Worm (Caenorhabditis elegans) whole organism, L2 larva: ENCODE results near the gene srh-251.

Source experiments
- ama-1 ChIP-seq: fragments of 150-350 bp; optimal IDR thresholded peaks from 2 replicates; lab custom pipeline; 2018; ENCODE audit warnings: inconsistent platforms
- elt-3 ChIP-seq: sonication (generic microtip); optimal IDR thresholded peaks from 2 replicates; lab custom pipeline; 2017; ENCODE audit warnings: missing biosample characterization, missing genetic modification characterization
- lin-13 ChIP-seq: fragments of 150-350 bp; optimal IDR thresholded peaks from 2 replicates; lab custom pipeline; 2014; ENCODE audit warnings: missing biosample characterization, missing genetic modification reagents, missing genetic modification characterization
- lsy-2 ChIP-seq, 2 experiments: fragments of 150-350 bp in 1 of 2; sonication (generic microtip) in 1 of 2; optimal IDR thresholded peaks; 2 replicates each; lab custom pipeline; 2014 to 2017; ENCODE audit warnings: missing biosample characterization in 2 of 2, missing genetic modification characterization in 2 of 2
- mdl-1 ChIP-seq, 2 experiments: fragments of 150-350 bp in 1 of 2; sonication (generic microtip) in 1 of 2; optimal IDR thresholded peaks; 2 replicates each; lab custom pipeline; 2017; ENCODE audit warnings: missing biosample characterization in 2 of 2, missing genetic modification characterization in 2 of 2
- nhr-11 ChIP-seq: fragments of 150-350 bp; optimal IDR thresholded peaks from 2 replicates; lab custom pipeline; 2014; ENCODE audit warnings: missing biosample characterization, missing genetic modification characterization
- nhr-6 ChIP-seq: fragments of 150-350 bp; optimal IDR thresholded peaks from 2 replicates; lab custom pipeline; 2014; ENCODE audit warnings: missing biosample characterization, missing genetic modification characterization
- snpc-4 ChIP-seq: fragments of 150-350 bp; optimal IDR thresholded peaks from 2 replicates; lab custom pipeline; 2014; ENCODE audit warnings: missing biosample characterization, missing genetic modification characterization
- zag-1 ChIP-seq: fragments of 150-350 bp; optimal IDR thresholded peaks from 2 replicates; lab custom pipeline; 2014; ENCODE audit warnings: missing biosample characterization, missing genetic modification characterization

- TF ChIP-seq nhr-11 (tag; lab: Kevin White, UChicago) = no peak
- TF ChIP-seq mdl-1 (tag; optimal IDR thresholded peaks at IDR 0.05; lab: Kevin White, UChicago) = no peak
- TF ChIP-seq snpc-4 (tag; lab: Kevin White, UChicago) = no peak
- TF ChIP-seq elt-3 (tag; lab: Kevin White, UChicago) = no peak
- no peak for TF ChIP-seq zag-1
- TF ChIP-seq lsy-2 (tag; optimal IDR thresholded peaks at IDR 0.05; lab: Kevin White, UChicago) = no peak
- TF ChIP-seq lin-13 (GFP tag; lab: Kevin White, UChicago) = no peak
- TF ChIP-seq ama-1 (lab: Kevin White, UChicago) = no peak
- no peak for TF ChIP-seq nhr-6 (tag; lab: Kevin White, UChicago)
These were observed 47.2 kb upstream of the srh-251 start, which contains the start of gene fbxa-209 for ce11 chrV:15426944-15427343.
